Fruit fly (Drosophila melanogaster) whole organism, adult: Measurements from ENCODE around the gene CG43731.

Experiments used
- CG12768 ChIP-seq: fragments of 200-800 bp; sonication (Bioruptor generic); optimal IDR thresholded peaks from 2 replicates; lab custom pipeline; 2017; ENCODE audit warnings: missing biosample characterization, missing genetic modification characterization, mild to moderate bottlenecking, moderate library complexity, missing genetic modification reagents
- CG14711 ChIP-seq: fragments of 200-800 bp; sonication (Bioruptor generic); optimal IDR thresholded peaks from 2 replicates; lab custom pipeline; 2018; ENCODE audit warnings: missing biosample characterization, mild to moderate bottlenecking, missing genetic modification characterization, moderate library complexity
- CG5204 ChIP-seq: fragments of 200-800 bp; sonication (Bioruptor generic); optimal IDR thresholded peaks from 2 replicates; lab custom pipeline; 2016; ENCODE audit warnings: missing biosample characterization, missing genetic modification characterization
- CG7045 ChIP-seq: fragments of 200-800 bp; sonication (Bioruptor generic); optimal IDR thresholded peaks from 2 replicates; lab custom pipeline; 2017; ENCODE audit warnings: missing biosample characterization, mild to moderate bottlenecking, missing genetic modification characterization
- CG7101 ChIP-seq: fragments of 200-800 bp; sonication (Bioruptor generic); optimal IDR thresholded peaks from 2 replicates; lab custom pipeline; 2018; ENCODE audit warnings: missing biosample characterization, mild to moderate bottlenecking, missing genetic modification characterization, moderate library complexity
- Hr96 ChIP-seq: fragments of 200-800 bp; sonication (Bioruptor generic); optimal IDR thresholded peaks from 2 replicates; lab custom pipeline; 2016; ENCODE audit warnings: missing biosample characterization, missing genetic modification characterization
- bab1 ChIP-seq: fragments of 200-800 bp; sonication (Bioruptor generic); optimal IDR thresholded peaks from 3 replicates; lab custom pipeline; 2019; ENCODE audit warnings: missing biosample characterization, mild to moderate bottlenecking, missing genetic modification characterization, moderate library complexity
- tj ChIP-seq: fragments of 200-800 bp; sonication (Bioruptor generic); optimal IDR thresholded peaks from 3 replicates; lab custom pipeline; 2017; ENCODE audit warnings: missing biosample characterization, mild to moderate bottlenecking, missing genetic modification characterization, moderate library complexity

- TF ChIP-seq CG5204 (no peak), CG12768 (GFP tag; lab: Kevin White, UChicago) (no peak), tj (GFP tag; lab: Kevin White, UChicago) (no peak), CG7101 (tag; lab: Kevin White, UChicago) (no peak), CG14711 (no peak), bab1 (no peak), CG7045 (GFP tag; lab: Kevin White, UChicago) (no peak), Hr96 (GFP tag; lab: Kevin White, UChicago) (no peak)
These were observed 6.6 kb downstream of the CG43731 start, which contains the start of gene Lim3 for dm6 chr2L:19108377-19108876.
